Worm (Caenorhabditis elegans) whole organism, L1 larva: Measurements from ENCODE around the gene cdk-4.

Source experiments
- ama-1 ChIP-seq: fragments of 150-350 bp; optimal IDR thresholded peaks from 2 replicates; lab custom pipeline; 2014
- efl-1 ChIP-seq, 4 experiments: fragments of 150-350 bp; optimal IDR thresholded peaks in 3 of 4; peaks in 1 of 4; 1 replicate in 1 of 4; 2 replicates in 3 of 4; lab custom pipeline; 2014; ENCODE audit warnings: missing biosample characterization in 2 of 4, missing genetic modification characterization in 2 of 4, missing genetic modification reagents in 2 of 4
- fkh-10 ChIP-seq: sonication (generic microtip); optimal IDR thresholded peaks from 2 replicates; lab custom pipeline; 2017; ENCODE audit warnings: missing biosample characterization, missing genetic modification reagents, missing genetic modification characterization
- lin-39 ChIP-seq: fragments of 150-350 bp; optimal IDR thresholded peaks from 2 replicates; lab custom pipeline; 2014; ENCODE audit warnings: missing biosample characterization, missing genetic modification reagents, missing genetic modification characterization
- nhr-28 ChIP-seq: fragments of 150-350 bp; optimal IDR thresholded peaks from 2 replicates; lab custom pipeline; 2014; ENCODE audit warnings: missing biosample characterization, missing genetic modification characterization
- nhr-76 ChIP-seq: sonication (generic microtip); optimal IDR thresholded peaks from 2 replicates; lab custom pipeline; 2017; ENCODE audit warnings: missing biosample characterization, missing genetic modification characterization
- nhr-77 ChIP-seq: fragments of 150-350 bp; optimal IDR thresholded peaks from 2 replicates; lab custom pipeline; 2014; ENCODE audit warnings: missing biosample characterization, missing genetic modification characterization
- snpc-4 ChIP-seq: fragments of 150-350 bp; optimal IDR thresholded peaks from 2 replicates; lab custom pipeline; 2014; ENCODE audit warnings: missing biosample characterization, missing genetic modification characterization
- sptf-1 ChIP-seq: fragments of 150-350 bp; optimal IDR thresholded peaks from 2 replicates; lab custom pipeline; 2014; ENCODE audit warnings: missing biosample characterization, missing genetic modification characterization
- unc-130 ChIP-seq: fragments of 150-350 bp; optimal IDR thresholded peaks from 2 replicates; lab custom pipeline; 2017; ENCODE audit warnings: missing biosample characterization, missing genetic modification characterization, inconsistent platforms
- unc-98 ChIP-seq: fragments of 200-800 bp; sonication (Bioruptor generic); IDR thresholded peaks from 2 replicates; pipeline ENCODE4 v1.3.6; 2022; ENCODE audit warnings: missing genetic modification characterization, missing compliant biosample characterization
- ztf-11 ChIP-seq, 2 experiments: sonication (generic microtip); optimal IDR thresholded peaks; 2 replicates each; lab custom pipeline; 2016 to 2017; ENCODE audit warnings: missing genetic modification characterization in 2 of 2, missing biosample characterization in 1 of 2, missing compliant biosample characterization in 1 of 2

DNA sequence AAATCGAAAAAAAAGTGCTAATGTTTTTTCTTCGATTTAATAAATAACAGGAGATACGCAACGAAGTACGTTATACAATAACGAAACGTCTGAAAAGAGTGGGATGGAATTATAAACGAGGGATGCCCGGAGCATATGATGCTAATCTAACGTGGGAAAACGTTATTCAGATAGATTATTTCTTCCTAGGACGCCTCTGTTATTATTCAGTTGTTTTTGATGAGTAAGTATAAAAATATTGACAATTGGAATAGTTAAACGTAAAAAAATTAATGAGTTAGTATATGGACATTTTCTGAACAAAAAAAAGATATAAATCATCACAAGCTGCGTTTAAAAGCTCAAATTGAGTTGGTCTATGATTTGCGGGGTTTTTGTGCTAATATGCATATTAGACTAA, 33.9 kb downstream of the cdk-4 start, which contains the start of gene srd-51:
- TF ChIP-seq sptf-1 (no peak), nhr-77 (tag; lab: Kevin White, UChicago) (no peak), lin-39 (tag; lab: Kevin White, UChicago) (no peak), efl-1 (optimal IDR thresholded peaks at IDR 0.05; lab: Kevin White, UChicago) (no peak), efl-1 (GFP tag; optimal IDR thresholded peaks at IDR 0.05 in 1 of 2; lab: Kevin White, UChicago) (no peak), fkh-10 (GFP tag; lab: Kevin White, UChicago) (no peak), ama-1 (lab: Kevin White, UChicago) (no peak), snpc-4 (no peak), nhr-28 (no peak), unc-98 (GFP tag; lab: Robert Waterston, UW) (no peak), nhr-76 (no peak), ztf-11 (tag; optimal IDR thresholded peaks at IDR 0.05; lab: Kevin White, UChicago) (no peak), unc-130 (tag; lab: Kevin White, UChicago) (no peak)
